Worm (Caenorhabditis elegans): ENCODE data around the gene gem-4.

DNA sequence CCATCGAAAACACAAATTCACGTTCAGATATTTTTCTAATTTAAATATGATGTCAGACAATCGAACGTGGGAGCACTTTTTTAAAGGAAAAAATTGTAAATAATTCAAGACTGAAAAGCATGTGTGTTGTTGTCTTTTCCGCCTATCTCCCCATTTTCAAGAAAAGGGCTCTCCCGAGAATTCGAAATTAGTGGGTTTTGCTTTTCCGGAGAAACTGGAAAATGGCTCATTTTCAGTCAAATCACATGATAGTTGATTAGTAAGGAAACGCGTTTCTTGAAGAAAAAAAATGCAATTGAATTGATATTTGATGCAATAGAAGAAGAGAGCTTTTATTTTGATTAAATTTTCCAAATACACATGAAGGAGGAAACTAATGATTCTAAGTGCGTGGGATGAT is 14.4 kb downstream of the gem-4 start:
- TF ChIP-seq nhr-12 (tag; optimal IDR thresholded peaks at IDR 0.05) (no peak), ama-1 (optimal IDR thresholded peaks at IDR 0.05) (no peak), elt-3 (tag; optimal IDR thresholded peaks at IDR 0.05) (no peak), ceh-82 (tag; optimal IDR thresholded peaks at IDR 0.05) (no peak), jun-1 (tag; optimal IDR thresholded peaks at IDR 0.05) (no peak)

Data from whole organism, L3 larva.